Fruit fly (Drosophila melanogaster): ENCODE data around the gene Polr1C.

DNA sequence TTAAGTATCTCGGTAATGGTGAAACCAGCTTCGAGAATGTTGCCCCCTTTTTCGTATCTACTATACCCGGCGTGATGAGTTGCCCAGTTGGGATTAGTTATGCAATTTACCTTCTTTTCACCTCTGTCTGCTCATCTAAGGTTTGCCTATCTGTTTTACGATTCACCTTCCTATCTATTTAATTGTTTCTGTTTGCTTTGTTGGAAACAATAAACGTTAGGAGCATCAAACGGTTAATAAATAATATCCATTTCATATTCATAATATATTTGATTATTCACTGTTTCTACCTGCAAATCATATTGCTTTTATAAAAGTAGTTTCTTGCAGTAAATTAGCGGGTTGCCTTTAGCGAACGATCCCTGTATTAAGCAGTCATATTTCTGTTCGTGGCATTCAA is 38.5 kb downstream of the Polr1C start:
- no peak for TF ChIP-seq CG8478 (optimal IDR thresholded peaks at IDR 0.05)
- TF ChIP-seq CTCF (optimal IDR thresholded peaks at IDR 0.05), result no peak

All from S2 (cell line).